Fruit fly (Drosophila melanogaster) whole organism, embryonic: ENCODE measurements around the gene CG32436.

Experiments used
- Abd-B ChIP-seq: fragments of 200-800 bp; sonication (Bioruptor generic); optimal IDR thresholded peaks from 2 replicates; lab custom pipeline; 2018; ENCODE audit warnings: missing biosample characterization, mild to moderate bottlenecking, missing genetic modification characterization, moderate library complexity
- Bteb2 ChIP-seq: fragments of 200-800 bp; sonication (Bioruptor generic); optimal IDR thresholded peaks from 2 replicates; lab custom pipeline; 2016; ENCODE audit warnings: missing biosample characterization, missing genetic modification characterization
- CG10209 ChIP-seq: fragments of 200-800 bp; sonication (Bioruptor generic); optimal IDR thresholded peaks from 3 replicates; lab custom pipeline; 2017; ENCODE audit warnings: missing biosample characterization, mild to moderate bottlenecking, missing genetic modification characterization, missing genetic modification reagents
- CG12744 ChIP-seq: fragments of 200-800 bp; sonication (Bioruptor generic); optimal IDR thresholded peaks from 2 replicates; lab custom pipeline; 2016; ENCODE audit warnings: missing biosample characterization, missing genetic modification characterization
- CG12942 ChIP-seq: fragments of 200-800 bp; sonication (Bioruptor generic); optimal IDR thresholded peaks from 3 replicates; lab custom pipeline; 2016; ENCODE audit warnings: missing biosample characterization, missing genetic modification characterization
- CG15514 ChIP-seq: fragments of 200-800 bp; sonication (Bioruptor generic); optimal IDR thresholded peaks from 3 replicates; lab custom pipeline; 2017; ENCODE audit warnings: missing biosample characterization, missing genetic modification characterization, mild to moderate bottlenecking, moderate library complexity, missing genetic modification reagents
- CG17328 ChIP-seq: fragments of 200-800 bp; sonication (Bioruptor generic); IDR thresholded peaks from 2 replicates; pipeline ENCODE4 v1.3.6; 2022; ENCODE audit warnings: missing biosample characterization, missing genetic modification characterization
- CG18011 ChIP-seq: fragments of 200-800 bp; sonication (Bioruptor generic); optimal IDR thresholded peaks from 2 replicates; lab custom pipeline; 2017; ENCODE audit warnings: missing biosample characterization, missing genetic modification characterization, mild to moderate bottlenecking, moderate library complexity, missing genotype
- CG2116 ChIP-seq: fragments of 200-800 bp; sonication (Bioruptor generic); optimal IDR thresholded peaks from 3 replicates; lab custom pipeline; 2018; ENCODE audit warnings: missing biosample characterization, mild to moderate bottlenecking, missing genetic modification characterization
- CG2199 ChIP-seq: fragments of 200-800 bp; sonication (Bioruptor generic); IDR thresholded peaks from 3 replicates; pipeline ENCODE4 v1.3.6; 2022; ENCODE audit warnings: missing biosample characterization, missing genetic modification characterization
- CG31224 ChIP-seq: fragments of 200-800 bp; sonication (Bioruptor generic); IDR thresholded peaks from 2 replicates; pipeline ENCODE4 v1.3.6; 2022; ENCODE audit warnings: missing biosample characterization, missing genetic modification characterization
- CG32772 ChIP-seq: fragments of 200-800 bp; sonication (Bioruptor generic); IDR thresholded peaks from 2 replicates; pipeline ENCODE4 v1.3.6; 2022; ENCODE audit warnings: missing biosample characterization, missing genetic modification characterization
- CG3995 ChIP-seq: fragments of 200-800 bp; sonication (Bioruptor generic); optimal IDR thresholded peaks from 3 replicates; lab custom pipeline; 2016; ENCODE audit warnings: missing biosample characterization, missing genetic modification characterization
- CG4282 ChIP-seq: fragments of 200-800 bp; sonication (Bioruptor generic); optimal IDR thresholded peaks from 2 replicates; lab custom pipeline; 2016; ENCODE audit warnings: missing biosample characterization, missing genetic modification characterization
- CG43689 ChIP-seq: fragments of 200-800 bp; sonication (Bioruptor generic); IDR thresholded peaks from 2 replicates; pipeline ENCODE4 v1.3.6; 2022; ENCODE audit warnings: missing biosample characterization, missing genetic modification characterization
- CG4707 ChIP-seq: fragments of 200-800 bp; sonication (Bioruptor generic); optimal IDR thresholded peaks from 2 replicates; lab custom pipeline; 2018; ENCODE audit warnings: missing biosample characterization, mild to moderate bottlenecking, missing genetic modification characterization, moderate library complexity
- CG5953 ChIP-seq: fragments of 200-800 bp; sonication (Bioruptor generic); IDR thresholded peaks from 2 replicates; pipeline ENCODE4 v1.3.6; 2022; ENCODE audit warnings: missing biosample characterization, missing genetic modification characterization
- CG9437 ChIP-seq: fragments of 200-800 bp; sonication (Bioruptor generic); optimal IDR thresholded peaks from 2 replicates; lab custom pipeline; 2018; ENCODE audit warnings: missing biosample characterization, mild to moderate bottlenecking, missing genetic modification characterization
- CG9876 ChIP-seq: fragments of 200-800 bp; sonication (Bioruptor generic); optimal IDR thresholded peaks from 2 replicates; lab custom pipeline; 2016; ENCODE audit warnings: missing biosample characterization, missing genetic modification characterization
- Eip74EF ChIP-seq, 2 experiments: fragments of 200-800 bp in 1 of 2; fragments of >200 bp in 1 of 2; sonication (Bioruptor generic) in 1 of 2; optimal IDR thresholded peaks; 2 replicates each; lab custom pipeline; 2017 to 2019; ENCODE audit warnings: missing biosample characterization in 2 of 2, missing genetic modification characterization in 2 of 2, mild to moderate bottlenecking in 1 of 2, moderate library complexity in 1 of 2
- H15 ChIP-seq: fragments of 200-800 bp; sonication (Bioruptor generic); IDR thresholded peaks from 3 replicates; pipeline ENCODE4 v1.3.6; 2022; ENCODE audit warnings: missing biosample characterization, missing genetic modification characterization
- Hand ChIP-seq: fragments of 200-800 bp; sonication (Bioruptor generic); optimal IDR thresholded peaks from 2 replicates; lab custom pipeline; 2017; ENCODE audit warnings: mild to moderate bottlenecking, missing biosample characterization, missing genetic modification reagents, missing genetic modification characterization
- Hey ChIP-seq: fragments of 200-800 bp; sonication (Bioruptor generic); optimal IDR thresholded peaks from 3 replicates; lab custom pipeline; 2018; ENCODE audit warnings: missing biosample characterization, mild to moderate bottlenecking, missing genetic modification characterization
- Max ChIP-seq: fragments of 200-800 bp; sonication (Bioruptor generic); optimal IDR thresholded peaks from 2 replicates; lab custom pipeline; 2016; ENCODE audit warnings: missing biosample characterization, mild to moderate bottlenecking, missing genetic modification characterization
- Med ChIP-seq: fragments of 200-800 bp; sonication (Bioruptor generic); peaks from one replicate; lab custom pipeline; 2016; ENCODE audit warnings: missing biosample characterization, missing genetic modification characterization, mild to moderate bottlenecking, inconsistent platforms, moderate library complexity
- NFAT ChIP-seq: fragments of 200-800 bp; sonication (Bioruptor generic); IDR thresholded peaks from 2 replicates; pipeline ENCODE4 v1.3.6; 2022; ENCODE audit warnings: missing biosample characterization, missing genetic modification characterization
- Pdp1 ChIP-seq, 2 experiments: fragments of 200-800 bp; sonication (Bioruptor generic); optimal IDR thresholded peaks; 3 replicates each; lab custom pipeline; 2016; ENCODE audit warnings: missing biosample characterization in 2 of 2, missing genetic modification characterization in 2 of 2, mild to moderate bottlenecking in 1 of 2, moderate library complexity in 1 of 2
- Rx ChIP-seq: fragments of 200-800 bp; sonication (Bioruptor generic); IDR thresholded peaks from 2 replicates; pipeline ENCODE4 v1.3.6; 2022; ENCODE audit warnings: missing biosample characterization, missing genetic modification characterization
- Trl ChIP-seq, 3 experiments: fragments of >200 bp in 2 of 3; fragments of 200-800 bp in 1 of 3; sonication (Bioruptor generic) in 1 of 3; optimal IDR thresholded peaks; 2 replicates in 1 of 3; 3 replicates in 2 of 3; lab custom pipeline; 2016 to 2017; ENCODE audit warnings: missing biosample characterization in 1 of 3, missing genetic modification characterization in 1 of 3
- al ChIP-seq: fragments of 200-800 bp; sonication (Bioruptor generic); IDR thresholded peaks from 2 replicates; pipeline ENCODE4 v1.3.6; 2022; ENCODE audit warnings: missing biosample characterization, missing genetic modification characterization
- ara ChIP-seq: fragments of 200-800 bp; sonication (Bioruptor generic); IDR thresholded peaks from 2 replicates; pipeline ENCODE4 v1.3.6; 2022; ENCODE audit warnings: missing biosample characterization, missing genetic modification characterization
- ash1 ChIP-seq: fragments of 200-800 bp; sonication (Bioruptor generic); optimal IDR thresholded peaks from 2 replicates; lab custom pipeline; 2018; ENCODE audit warnings: missing biosample characterization, mild to moderate bottlenecking, missing genetic modification characterization
- cad ChIP-seq: fragments of >200 bp; optimal IDR thresholded peaks from 2 replicates; lab custom pipeline; 2017; ENCODE audit warnings: missing biosample characterization, missing genetic modification characterization
- caup ChIP-seq: fragments of 200-800 bp; sonication (Bioruptor generic); optimal IDR thresholded peaks from 3 replicates; lab custom pipeline; 2017; ENCODE audit warnings: missing biosample characterization, mild to moderate bottlenecking, missing genetic modification characterization, moderate library complexity; ENCODE audit not compliant: severe bottlenecking
- chif ChIP-seq, 2 experiments: fragments of 200-800 bp; sonication (Bioruptor generic); optimal IDR thresholded peaks; 3 replicates each; lab custom pipeline; 2016; ENCODE audit warnings: missing biosample characterization in 2 of 2, missing genetic modification characterization in 2 of 2
- croc ChIP-seq: fragments of 200-800 bp; sonication (Bioruptor generic); conservative IDR thresholded peaks from 3 replicates; pipeline ENCODE4 v1.3.6; 2022; ENCODE audit warnings: missing biosample characterization, missing genetic modification characterization
- cwo ChIP-seq: fragments of 200-800 bp; sonication (Bioruptor generic); optimal IDR thresholded peaks from 3 replicates; lab custom pipeline; 2017; ENCODE audit warnings: missing biosample characterization, missing genetic modification characterization, mild to moderate bottlenecking, moderate library complexity, missing genetic modification reagents
- dati ChIP-seq: fragments of 200-800 bp; sonication (Bioruptor generic); IDR thresholded peaks from 2 replicates; pipeline ENCODE4 v1.3.6; 2022; ENCODE audit warnings: missing biosample characterization, missing genetic modification characterization
- fd64A ChIP-seq: fragments of 200-800 bp; sonication (Bioruptor generic); optimal IDR thresholded peaks from 3 replicates; lab custom pipeline; 2018; ENCODE audit warnings: missing biosample characterization, mild to moderate bottlenecking, missing genetic modification characterization
- grn ChIP-seq: fragments of 200-800 bp; sonication (Bioruptor generic); optimal IDR thresholded peaks from 3 replicates; lab custom pipeline; 2017; ENCODE audit warnings: missing biosample characterization, missing genetic modification characterization
- prd ChIP-seq, 3 experiments: fragments of >200 bp in 2 of 3; fragments of 200-800 bp in 1 of 3; sonication (Bioruptor generic) in 1 of 3; optimal IDR thresholded peaks in 2 of 3; IDR thresholded peaks in 1 of 3; 2 replicates in 2 of 3; 3 replicates in 1 of 3; pipeline versions ENCODE4 v1.3.6 to Lab custom; 2017 to 2022; ENCODE audit warnings: missing biosample characterization in 1 of 3, missing genetic modification characterization in 1 of 3
- pros ChIP-seq: fragments of 200-800 bp; sonication (Bioruptor generic); optimal IDR thresholded peaks from 3 replicates; lab custom pipeline; 2019; ENCODE audit warnings: missing biosample characterization, mild to moderate bottlenecking, missing genetic modification characterization, moderate library complexity
- pum ChIP-seq: fragments of 200-800 bp; sonication (Bioruptor generic); optimal IDR thresholded peaks from 2 replicates; lab custom pipeline; 2016; ENCODE audit warnings: missing biosample characterization, missing genetic modification characterization
- rib ChIP-seq: fragments of 200-800 bp; sonication (Bioruptor generic); IDR thresholded peaks from 2 replicates; pipeline ENCODE4 v1.3.6; 2022; ENCODE audit warnings: missing biosample characterization, missing genetic modification characterization
- ro ChIP-seq: fragments of 200-800 bp; sonication (Bioruptor generic); IDR thresholded peaks from 2 replicates; pipeline ENCODE4 v1.3.6; 2022; ENCODE audit warnings: missing biosample characterization, missing genetic modification characterization
- stc ChIP-seq: fragments of 200-800 bp; sonication (Bioruptor generic); IDR thresholded peaks from 2 replicates; pipeline ENCODE4 v1.3.6; 2022; ENCODE audit warnings: missing biosample characterization, missing genetic modification characterization
- tap ChIP-seq: fragments of 200-800 bp; optimal IDR thresholded peaks from 3 replicates; lab custom pipeline; 2019; ENCODE audit warnings: missing biosample characterization, mild to moderate bottlenecking, missing genetic modification characterization, moderate library complexity
- vfl ChIP-seq: fragments of 200-800 bp; sonication (Bioruptor generic); optimal IDR thresholded peaks from 2 replicates; lab custom pipeline; 2016; ENCODE audit warnings: missing biosample characterization, missing genetic modification characterization
- zen2 ChIP-seq: fragments of 200-800 bp; sonication (Bioruptor generic); IDR thresholded peaks from 3 replicates; pipeline ENCODE4 v1.3.6; 2022; ENCODE audit warnings: missing biosample characterization, missing genetic modification characterization; ENCODE audit not compliant: partially characterized antibody

The CG32436 gene

dm6 chr3L:21382158-21382610 lies 38.4 kb downstream of the CG32436 start, which contains the start of gene rgn (continued):
- TF ChIP-seq Abd-B (peak; percentile 69), pum (peak; percentile 44), rib (GFP tag; lab: Robert Waterston, UW) (no peak; the same call in 1 of the 2 replicates), ro (GFP tag; lab: Robert Waterston, UW) (peak; percentile 26; the same call in 1 of the 2 replicates), zen2 (GFP tag; lab: Robert Waterston, UW) (no peak), stc (GFP tag; lab: Robert Waterston, UW) (peak; percentile 71), CG10209 (GFP tag; lab: Kevin White, UChicago) (peak; percentile 82), caup (GFP tag; lab: Kevin White, UChicago) (peak; percentile 91), Rx (GFP tag; lab: Robert Waterston, UW) (peak; percentile 68), dati (GFP tag; lab: Robert Waterston, UW) (no peak), Hand (GFP tag; lab: Kevin White, UChicago) (peak; percentile 80), CG31224 (peak; percentile 76), Eip74EF (GFP tag; optimal IDR thresholded peaks at IDR 0.05; lab: Kevin White, UChicago) (peak in 1 of 2 experiments; percentile 36), Pdp1 (GFP tag; optimal IDR thresholded peaks at IDR 0.05; lab: Kevin White, UChicago) (peak; percentile 58 to 87), CG18011 (peak; percentile 62), CG32772 (GFP tag; lab: Robert Waterston, UW) (peak; percentile 67), CG4707 (GFP tag; lab: Kevin White, UChicago) (no peak), al (GFP tag; lab: Robert Waterston, UW) (peak; percentile 79), cwo (GFP tag; lab: Kevin White, UChicago) (peak; percentile 82), CG12744 (GFP tag; lab: Kevin White, UChicago) (no peak), CG2116 (no peak), CG2199 (peak; percentile 46; the same call in 1 of the 3 replicates), Trl (optimal IDR thresholded peaks at IDR 0.05; lab: Kevin White, UChicago) (peak; percentile 36 to 86), Trl (GFP tag; optimal IDR thresholded peaks at IDR 0.05; lab: Kevin White, UChicago) (peak; percentile 57), vfl (GFP tag; lab: Kevin White, UChicago) (no peak), chif (GFP tag; optimal IDR thresholded peaks at IDR 0.05; lab: Kevin White, UChicago) (peak in 1 of 2 experiments; percentile 18), NFAT (GFP tag; lab: Robert Waterston, UW) (peak; percentile 73), CG9437 (GFP tag; lab: Kevin White, UChicago) (peak; percentile 75), CG9876 (GFP tag; lab: Kevin White, UChicago) (peak; percentile 61), pros (no peak), croc (GFP tag; lab: Robert Waterston, UW) (no peak), ash1 (no peak), CG3995 (no peak), CG4282 (no peak), tap (tag; lab: Kevin White, UChicago) (peak; percentile 56), Bteb2 (GFP tag; lab: Kevin White, UChicago) (peak; percentile 23), Med (peak; percentile 94), CG17328 (GFP tag; lab: Robert Waterston, UW) (no peak; the same call in 1 of the 2 replicates), Hey (no peak), H15 (GFP tag; lab: Robert Waterston, UW) (peak; percentile 56; the same call in 1 of the 3 replicates), CG43689 (peak; percentile 34; the same call in 1 of the 2 replicates), ara (GFP tag; lab: Robert Waterston, UW) (no peak), cad (no peak), Max (GFP tag; lab: Kevin White, UChicago) (peak; percentile 22), CG12942 (GFP tag; lab: Kevin White, UChicago) (peak; percentile 65), fd64A (GFP tag; lab: Kevin White, UChicago) (no peak), CG15514 (GFP tag; lab: Kevin White, UChicago) (peak; percentile 56), prd (optimal IDR thresholded peaks at IDR 0.05; lab: Kevin White, UChicago) (no peak), prd (GFP tag; IDR thresholded peaks at IDR 0.05; lab: Robert Waterston, UW) (peak; percentile 70), grn (GFP tag; lab: Kevin White, UChicago) (no peak), CG5953 (peak; percentile 51; the same call in 1 of the 2 replicates)
